Worm (Caenorhabditis elegans): ENCODE measurements around the gene F26G1.1.

ce11 chrII:4771282-4771681, 20.1 kb upstream of the F26G1.1 start, which contains the start of gene F26G1.5:
- no peak for TF ChIP-seq fos-1 (tag; optimal IDR thresholded peaks at IDR 0.05)
- TF ChIP-seq ceh-16 (tag; optimal IDR thresholded peaks at IDR 0.05), result no peak
- no peak for TF ChIP-seq elt-2 (tag; optimal IDR thresholded peaks at IDR 0.05)

All from whole organism, L3 larva.